Fruit fly (Drosophila melanogaster): ENCODE measurements around the gene mei-217.

Gene mei-217

DNA sequence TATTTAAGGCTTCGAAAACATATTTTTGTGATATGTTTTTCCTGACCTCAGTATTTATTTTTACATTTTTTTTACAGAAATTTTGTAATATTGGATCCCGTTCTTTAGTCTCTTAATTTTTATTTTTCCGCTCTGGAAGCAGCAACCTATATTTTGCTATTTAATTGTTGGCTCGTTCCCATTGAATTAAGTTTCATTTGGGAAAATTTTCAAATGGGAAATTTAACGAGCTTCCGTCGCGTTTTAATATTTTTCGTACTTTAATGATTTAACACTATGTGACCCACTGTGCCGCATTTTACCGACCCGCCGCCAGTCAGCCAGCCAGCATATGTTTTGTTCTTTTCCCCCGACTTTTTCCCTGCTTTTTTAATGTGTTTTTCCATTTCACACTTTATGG lies 31.5 kb downstream of the mei-217 start (continued):
- TF ChIP-seq CG12155 (GFP tag; optimal IDR thresholded peaks at IDR 0.05) (no peak), Gsc (GFP tag; IDR thresholded peaks at IDR 0.05) (no peak), lola (GFP tag; optimal IDR thresholded peaks at IDR 0.05) (peak in 1 of 3 experiments; percentile 6), CG5245 (GFP tag; optimal IDR thresholded peaks at IDR 0.05) (no peak), CG2712 (tag; optimal IDR thresholded peaks at IDR 0.05) (peak; percentile 17), CG17912 (GFP tag; optimal IDR thresholded peaks at IDR 0.05) (no peak), ATbp (GFP tag; optimal IDR thresholded peaks at IDR 0.05) (no peak), gcm2 (GFP tag; optimal IDR thresholded peaks at IDR 0.05) (no peak), dysf (GFP tag; IDR thresholded peaks at IDR 0.05) (no peak), tx (GFP tag; optimal IDR thresholded peaks at IDR 0.05) (no peak), chif (GFP tag; optimal IDR thresholded peaks at IDR 0.05) (no peak), CG8089 (GFP tag; optimal IDR thresholded peaks at IDR 0.05) (no peak), sr (GFP tag; IDR thresholded peaks at IDR 0.05) (no peak), ase (GFP tag; IDR thresholded peaks at IDR 0.05) (no peak), Sox100B (GFP tag; optimal IDR thresholded peaks at IDR 0.05) (no peak), yki (optimal IDR thresholded peaks at IDR 0.05) (no peak), row (GFP tag; IDR thresholded peaks at IDR 0.05) (peak; percentile 29; the same call in 1 of the 3 replicates), abd-A (tag; optimal IDR thresholded peaks at IDR 0.05) (no peak), CG4404 (GFP tag; IDR thresholded peaks at IDR 0.05) (no peak), CG17328 (GFP tag; IDR thresholded peaks at IDR 0.05) (0 out of 2 replicates have a peak, but pooled peaks have one; percentile 28), zfh2 (GFP tag; optimal IDR thresholded peaks at IDR 0.05) (no peak), Oli (tag; optimal IDR thresholded peaks at IDR 0.05) (peak; percentile 2), Pdp1 (GFP tag; optimal IDR thresholded peaks at IDR 0.05) (no peak), Camta (GFP tag; optimal IDR thresholded peaks at IDR 0.05) (no peak), CG4707 (GFP tag; optimal IDR thresholded peaks at IDR 0.05) (peak; percentile 42), tna (GFP tag; IDR thresholded peaks at IDR 0.05; ENCODE audit: partially characterized antibody) (no peak), al (GFP tag; IDR thresholded peaks at IDR 0.05) (no peak), stc (GFP tag; IDR thresholded peaks at IDR 0.05) (no peak), Usf (GFP tag; optimal IDR thresholded peaks at IDR 0.05) (no peak), Ptx1 (GFP tag; IDR thresholded peaks at IDR 0.05) (no peak), Med (GFP tag) (peak; percentile 51), grau (tag; optimal IDR thresholded peaks at IDR 0.05) (peak; percentile 10), lbe (GFP tag; optimal IDR thresholded peaks at IDR 0.05) (no peak), ab (GFP tag; optimal IDR thresholded peaks at IDR 0.05) (no peak), CG13424 (tag; optimal IDR thresholded peaks at IDR 0.05) (no peak), CG1832 (GFP tag; optimal IDR thresholded peaks at IDR 0.05) (no peak), ro (GFP tag; IDR thresholded peaks at IDR 0.05) (no peak), btn (GFP tag; optimal IDR thresholded peaks at IDR 0.05) (no peak), Dp (GFP tag; optimal IDR thresholded peaks at IDR 0.05) (no peak), D19B (GFP tag; optimal IDR thresholded peaks at IDR 0.05) (no peak), CG18599 (GFP tag; optimal IDR thresholded peaks at IDR 0.05) (no peak), CG12299 (tag; optimal IDR thresholded peaks at IDR 0.05) (no peak), CG9727 (GFP tag; optimal IDR thresholded peaks at IDR 0.05) (peak; percentile 17)
